Worm (Caenorhabditis elegans) whole organism, late embryonic: ENCODE measurements around the gene F23D12.3.

Source experiments
- F13H6.1 ChIP-seq: sonication (generic microtip); optimal IDR thresholded peaks from 2 replicates; lab custom pipeline; 2016; ENCODE audit warnings: missing genetic modification characterization, missing compliant biosample characterization
- T23F11.4 ChIP-seq: fragments of 200-800 bp; sonication (Bioruptor generic); optimal IDR thresholded peaks from 2 replicates; lab custom pipeline; 2018; ENCODE audit warnings: mild to moderate bottlenecking, missing genetic modification characterization, missing compliant biosample characterization
- ama-1 ChIP-seq: fragments of 150-350 bp; optimal IDR thresholded peaks from 2 replicates; lab custom pipeline; 2014
- ceh-18 ChIP-seq: sonication (generic microtip); optimal IDR thresholded peaks from 2 replicates; lab custom pipeline; 2016; ENCODE audit warnings: missing genetic modification characterization, missing compliant biosample characterization
- ceh-19 ChIP-seq: fragments of 200-800 bp; sonication (Bioruptor generic); optimal IDR thresholded peaks from 2 replicates; lab custom pipeline; 2018; ENCODE audit warnings: mild to moderate bottlenecking, missing genetic modification characterization, missing compliant biosample characterization
- ceh-2 ChIP-seq: sonication (generic microtip); optimal IDR thresholded peaks from 2 replicates; lab custom pipeline; 2016; ENCODE audit warnings: missing genotype, missing genetic modification characterization, missing compliant biosample characterization
- ceh-22 ChIP-seq: sonication (generic microtip); optimal IDR thresholded peaks from 2 replicates; lab custom pipeline; 2017; ENCODE audit warnings: missing biosample characterization, missing genetic modification characterization
- ceh-24 ChIP-seq: sonication (generic microtip); optimal IDR thresholded peaks from 2 replicates; lab custom pipeline; 2016; ENCODE audit warnings: mild to moderate bottlenecking, missing genetic modification characterization, missing compliant biosample characterization
- ceh-30 ChIP-seq: fragments of 150-350 bp; optimal IDR thresholded peaks from 2 replicates; lab custom pipeline; 2014; ENCODE audit warnings: missing biosample characterization, missing genetic modification characterization
- ceh-31 ChIP-seq: sonication (generic microtip); optimal IDR thresholded peaks from 2 replicates; lab custom pipeline; 2016; ENCODE audit warnings: missing genetic modification characterization, missing compliant biosample characterization
- ceh-34 ChIP-seq: sonication (generic microtip); optimal IDR thresholded peaks from 2 replicates; lab custom pipeline; 2016; ENCODE audit warnings: mild to moderate bottlenecking, missing genetic modification characterization, missing compliant biosample characterization
- ceh-48 ChIP-seq: sonication (generic microtip); optimal IDR thresholded peaks from 2 replicates; lab custom pipeline; 2016; ENCODE audit warnings: missing genetic modification characterization, inconsistent platforms, missing compliant biosample characterization
- ceh-6 ChIP-seq: fragments of 200-800 bp; sonication (Bioruptor generic); optimal IDR thresholded peaks from 2 replicates; lab custom pipeline; 2018; ENCODE audit warnings: mild to moderate bottlenecking, missing genetic modification characterization, missing compliant biosample characterization
- ceh-9 ChIP-seq: sonication (generic microtip); optimal IDR thresholded peaks from 2 replicates; lab custom pipeline; 2016; ENCODE audit warnings: mild to moderate bottlenecking, missing genetic modification characterization, inconsistent platforms, missing compliant biosample characterization
- che-1 ChIP-seq: sonication (generic microtip); optimal IDR thresholded peaks from 2 replicates; lab custom pipeline; 2016; ENCODE audit warnings: mild to moderate bottlenecking, missing genetic modification characterization, missing compliant biosample characterization
- dmd-4 ChIP-seq: sonication (generic microtip); optimal IDR thresholded peaks from 2 replicates; lab custom pipeline; 2016; ENCODE audit warnings: borderline replicate concordance, missing genetic modification characterization, missing compliant biosample characterization
- ets-4 ChIP-seq: sonication (generic microtip); optimal IDR thresholded peaks from 2 replicates; lab custom pipeline; 2016; ENCODE audit warnings: missing genetic modification characterization, missing compliant biosample characterization
- fax-1 ChIP-seq: sonication (generic microtip); optimal IDR thresholded peaks from 2 replicates; lab custom pipeline; 2016; ENCODE audit warnings: missing genotype, missing genetic modification characterization, missing compliant biosample characterization
- fkh-10 ChIP-seq: fragments of 150-350 bp; optimal IDR thresholded peaks from 2 replicates; lab custom pipeline; 2014; ENCODE audit warnings: missing biosample characterization, missing genetic modification reagents, missing genetic modification characterization
- fkh-6 ChIP-seq: sonication (generic microtip); optimal IDR thresholded peaks from 2 replicates; lab custom pipeline; 2016; ENCODE audit warnings: missing genetic modification characterization, missing compliant biosample characterization
- hlh-30 ChIP-seq: sonication (generic microtip); optimal IDR thresholded peaks from 2 replicates; lab custom pipeline; 2017; ENCODE audit warnings: antibody characterized with exemption, missing genetic modification characterization, missing compliant biosample characterization; ENCODE audit not compliant: insufficient read depth
- hlh-6 ChIP-seq: sonication (generic microtip); optimal IDR thresholded peaks from 2 replicates; lab custom pipeline; 2016; ENCODE audit warnings: missing genotype, missing genetic modification characterization, missing compliant biosample characterization
- lim-6 ChIP-seq: sonication (generic microtip); optimal IDR thresholded peaks from 2 replicates; lab custom pipeline; 2016; ENCODE audit warnings: missing genetic modification characterization, missing compliant biosample characterization
- lin-11 ChIP-seq: fragments of 200-800 bp; sonication (Bioruptor generic); optimal IDR thresholded peaks from 2 replicates; lab custom pipeline; 2018; ENCODE audit warnings: mild to moderate bottlenecking, missing genetic modification characterization, missing compliant biosample characterization
- madf-2 ChIP-seq: sonication (generic microtip); optimal IDR thresholded peaks from 2 replicates; lab custom pipeline; 2017; ENCODE audit warnings: missing genetic modification characterization, missing compliant biosample characterization
- nhr-232 ChIP-seq: sonication (generic microtip); optimal IDR thresholded peaks from 2 replicates; lab custom pipeline; 2016; ENCODE audit warnings: missing genetic modification characterization, missing compliant biosample characterization
- odd-2 ChIP-seq: sonication (generic microtip); optimal IDR thresholded peaks from 2 replicates; lab custom pipeline; 2017; ENCODE audit warnings: antibody characterized with exemption, mild to moderate bottlenecking, missing genetic modification characterization, missing compliant biosample characterization
- pag-3 ChIP-seq: sonication (generic microtip); optimal IDR thresholded peaks from 2 replicates; lab custom pipeline; 2016; ENCODE audit warnings: missing compliant biosample characterization, missing genetic modification characterization, borderline replicate concordance
- pat-9 ChIP-seq: fragments of 200-800 bp; sonication (Bioruptor generic); optimal IDR thresholded peaks from 2 replicates; lab custom pipeline; 2018; ENCODE audit warnings: mild to moderate bottlenecking, missing genetic modification characterization, moderate library complexity, missing compliant biosample characterization
- pax-1 ChIP-seq: fragments of 150-350 bp; optimal IDR thresholded peaks from 2 replicates; lab custom pipeline; 2014; ENCODE audit warnings: missing biosample characterization, missing genetic modification characterization
- pha-2 ChIP-seq: sonication (generic microtip); optimal IDR thresholded peaks from 2 replicates; lab custom pipeline; 2017; ENCODE audit warnings: mild to moderate bottlenecking, missing genetic modification characterization, missing compliant biosample characterization
- pha-4 ChIP-seq: fragments of 150-350 bp; optimal IDR thresholded peaks from 2 replicates; lab custom pipeline; 2018; ENCODE audit warnings: missing biosample characterization, missing genetic modification reagents, missing genetic modification characterization
- pqm-1 ChIP-seq: sonication (generic microtip); optimal IDR thresholded peaks from 2 replicates; lab custom pipeline; 2016; ENCODE audit warnings: missing genetic modification characterization, missing compliant biosample characterization
- ref-2 ChIP-seq: sonication (generic microtip); optimal IDR thresholded peaks from 2 replicates; lab custom pipeline; 2016; ENCODE audit warnings: missing genetic modification characterization, missing compliant biosample characterization
- rnt-1 ChIP-seq: sonication (generic microtip); optimal IDR thresholded peaks from 2 replicates; lab custom pipeline; 2016; ENCODE audit warnings: missing genetic modification characterization, missing compliant biosample characterization
- sox-2 ChIP-seq: fragments of 200-800 bp; sonication (Bioruptor generic); IDR thresholded peaks from 2 replicates; pipeline ENCODE4 v1.3.6; 2022; ENCODE audit warnings: missing genetic modification reagents, missing genetic modification characterization, missing compliant biosample characterization
- syd-9 ChIP-seq: sonication (generic microtip); optimal IDR thresholded peaks from 2 replicates; lab custom pipeline; 2016; ENCODE audit warnings: mild to moderate bottlenecking, missing genetic modification characterization, moderate library complexity, missing compliant biosample characterization
- ttx-3 ChIP-seq: sonication (generic microtip); optimal IDR thresholded peaks from 2 replicates; lab custom pipeline; 2016; ENCODE audit warnings: missing genetic modification reagents, missing genetic modification characterization, missing compliant biosample characterization
- unc-86 ChIP-seq: sonication (generic microtip); optimal IDR thresholded peaks from 2 replicates; lab custom pipeline; 2016; ENCODE audit warnings: missing genetic modification characterization, missing compliant biosample characterization
- zip-5 ChIP-seq: sonication (generic microtip); optimal IDR thresholded peaks from 2 replicates; lab custom pipeline; 2016; ENCODE audit warnings: missing genetic modification characterization, missing compliant biosample characterization

Gene F23D12.3

ce11 chrX:14447910-14448309 is 5.5 kb downstream of the F23D12.3 start, which contains the start of gene jmjd-3.2:
Gene jmjd-3.2, plus strand, starts transcription at chrX:14448210.
- TF ChIP-seq ref-2 (no peak), T23F11.4 (no peak), ceh-31 (tag; lab: Kevin White, UChicago) (no peak), nhr-232 (tag; lab: Kevin White, UChicago) (no peak), ceh-48 (tag; lab: Kevin White, UChicago) (no peak), hlh-6 (tag; lab: Kevin White, UChicago) (no peak), ceh-9 (tag; lab: Kevin White, UChicago) (no peak), pag-3 (tag; lab: Kevin White, UChicago) (no peak), pha-2 (tag; lab: Kevin White, UChicago) (no peak), rnt-1 (tag; lab: Kevin White, UChicago) (no peak), madf-2 (no peak), syd-9 (tag; lab: Kevin White, UChicago) (no peak), ceh-19 (no peak), lin-11 (tag; lab: Kevin White, UChicago) (no peak), F13H6.1 (tag; lab: Kevin White, UChicago) (no peak)

DNA sequence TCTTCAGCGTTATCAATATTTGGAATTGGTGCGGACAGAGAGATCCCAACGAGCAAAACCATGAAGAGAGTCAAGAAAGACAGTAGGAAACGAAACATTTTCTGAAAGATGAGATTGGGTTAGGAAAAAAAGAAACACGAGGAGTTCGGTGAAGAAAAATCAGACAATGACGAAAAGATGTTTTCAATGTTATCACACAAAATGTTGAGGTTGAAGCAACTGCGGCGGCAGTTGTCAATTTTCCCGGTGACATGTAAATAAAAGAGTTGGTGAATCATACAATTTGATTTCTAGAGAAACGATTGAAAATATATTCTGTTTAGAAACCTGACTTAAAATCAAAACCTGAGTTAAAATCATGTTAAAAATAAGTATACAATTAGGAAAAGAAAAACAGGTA is 11.3 kb downstream of the F23D12.3 start, which contains the start of gene F23D12.7:
F23D12.7 (minus strand) TSS at position 101 of the 400 bp plus-strand sequence.
- TF ChIP-seq lim-6 (tag; lab: Kevin White, UChicago) (no peak), dmd-4 (tag; lab: Kevin White, UChicago) (no peak), fax-1 (tag; lab: Kevin White, UChicago) (no peak), rnt-1 (tag; lab: Kevin White, UChicago) (no peak), ets-4 (tag; lab: Kevin White, UChicago) (no peak), lin-11 (tag; lab: Kevin White, UChicago) (no peak)
- TF ChIP-seq, all 69 proteins: peak for 0

DNA sequence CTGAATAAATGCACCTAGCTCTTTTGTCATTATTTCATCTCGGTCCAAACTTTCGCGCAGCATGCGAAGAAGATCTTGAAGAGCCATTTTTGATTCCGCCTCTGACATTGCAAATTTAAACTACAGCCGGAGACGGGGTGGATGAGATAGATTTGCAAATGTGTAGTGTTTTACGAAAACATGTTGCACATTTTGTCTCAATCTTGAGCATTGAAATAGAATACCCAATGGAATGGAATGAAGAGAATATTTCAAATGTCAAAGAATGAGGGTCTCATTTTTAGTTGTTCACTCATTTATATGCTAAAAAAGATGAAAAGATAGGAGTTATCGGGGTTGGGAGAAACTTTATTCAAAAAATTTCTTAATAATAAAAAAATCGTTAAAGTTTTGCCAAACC is 13.0 kb downstream of the F23D12.3 start, which contains the start of gene Y66C5A.1:
Y66C5A.1 (minus strand) TSS at position 101 of the 400 bp plus-strand sequence.
- TF ChIP-seq odd-2 (tag; lab: Kevin White, UChicago) (no peak), fkh-10 (GFP tag; lab: Kevin White, UChicago) (no peak), ceh-34 (tag; lab: Kevin White, UChicago) (no peak), sox-2 (no peak), pqm-1 (no peak), ceh-18 (tag; lab: Kevin White, UChicago) (no peak), ceh-31 (tag; lab: Kevin White, UChicago) (no peak), ceh-2 (tag; lab: Kevin White, UChicago) (no peak), madf-2 (no peak), ceh-24 (tag; lab: Kevin White, UChicago) (no peak), pha-2 (tag; lab: Kevin White, UChicago) (no peak), zip-5 (tag; lab: Kevin White, UChicago) (no peak), dmd-4 (tag; lab: Kevin White, UChicago) (no peak), hlh-30 (tag; lab: Kevin White, UChicago) (no peak), ama-1 (lab: Kevin White, UChicago) (no peak), pha-4 (no peak)
- TF ChIP-seq, all 69 proteins: peak for 0

DNA sequence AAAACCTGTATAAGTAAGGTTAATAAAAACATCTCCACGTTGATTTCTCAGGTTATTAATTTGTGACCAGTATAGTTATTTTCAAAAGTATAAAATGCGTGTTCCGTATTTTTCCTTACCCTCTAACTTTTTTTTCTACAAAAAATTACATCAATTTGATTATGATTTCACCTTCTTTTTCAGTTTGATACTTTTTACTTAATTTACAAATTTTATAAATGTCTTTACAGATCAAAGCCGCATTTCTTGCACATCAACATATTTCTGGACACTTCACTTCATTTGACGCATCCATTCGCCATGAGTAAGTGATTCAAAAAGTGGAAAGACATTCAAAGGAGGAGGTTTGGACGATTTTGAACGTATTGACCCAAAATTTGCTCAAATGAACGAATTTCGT is 18.0 kb downstream of the F23D12.3 start, which contains the start of gene Y66C5A.2:
Y66C5A.2 (plus strand) TSS at position 301 of the 400 bp plus-strand sequence.
- TF ChIP-seq ama-1 (lab: Kevin White, UChicago) (no peak), unc-86 (no peak), pax-1 (no peak), pha-4 (no peak), fkh-6 (no peak), lim-6 (tag; lab: Kevin White, UChicago) (no peak)

- no peak for TF ChIP-seq fkh-10 (GFP tag; lab: Kevin White, UChicago)
- no peak for TF ChIP-seq dmd-4 (tag; lab: Kevin White, UChicago)
- no peak for TF ChIP-seq ttx-3 (tag; lab: Kevin White, UChicago)
- TF ChIP-seq nhr-232 (tag; lab: Kevin White, UChicago), result no peak
- no peak for TF ChIP-seq ceh-22
- no peak for TF ChIP-seq ceh-30 (tag; lab: Kevin White, UChicago)
- no peak for TF ChIP-seq ceh-24 (tag; lab: Kevin White, UChicago)
- TF ChIP-seq F13H6.1 (tag; lab: Kevin White, UChicago), result no peak
- no peak for TF ChIP-seq ceh-19
- no peak for TF ChIP-seq che-1 (tag; lab: Kevin White, UChicago)
- TF ChIP-seq ets-4 (tag; lab: Kevin White, UChicago), result no peak
- TF ChIP-seq zip-5 (tag; lab: Kevin White, UChicago), result no peak
- no peak for TF ChIP-seq ceh-6 (GFP tag; lab: Kevin White, UChicago)
- TF ChIP-seq ref-2, result no peak
- no peak for TF ChIP-seq pat-9 (tag; lab: Kevin White, UChicago)
- TF ChIP-seq ceh-18 (tag; lab: Kevin White, UChicago), result no peak
- TF ChIP-seq rnt-1 (tag; lab: Kevin White, UChicago), result no peak
These were observed 22.1 kb downstream of the F23D12.3 start, which contains the start of gene M163.7 for ce11 chrX:14464513-14464912. Gene M163.7, plus strand, starts transcription at chrX:14464813.
